Worm (Caenorhabditis elegans): ENCODE measurements around the gene cyp-13A5.

DNA sequence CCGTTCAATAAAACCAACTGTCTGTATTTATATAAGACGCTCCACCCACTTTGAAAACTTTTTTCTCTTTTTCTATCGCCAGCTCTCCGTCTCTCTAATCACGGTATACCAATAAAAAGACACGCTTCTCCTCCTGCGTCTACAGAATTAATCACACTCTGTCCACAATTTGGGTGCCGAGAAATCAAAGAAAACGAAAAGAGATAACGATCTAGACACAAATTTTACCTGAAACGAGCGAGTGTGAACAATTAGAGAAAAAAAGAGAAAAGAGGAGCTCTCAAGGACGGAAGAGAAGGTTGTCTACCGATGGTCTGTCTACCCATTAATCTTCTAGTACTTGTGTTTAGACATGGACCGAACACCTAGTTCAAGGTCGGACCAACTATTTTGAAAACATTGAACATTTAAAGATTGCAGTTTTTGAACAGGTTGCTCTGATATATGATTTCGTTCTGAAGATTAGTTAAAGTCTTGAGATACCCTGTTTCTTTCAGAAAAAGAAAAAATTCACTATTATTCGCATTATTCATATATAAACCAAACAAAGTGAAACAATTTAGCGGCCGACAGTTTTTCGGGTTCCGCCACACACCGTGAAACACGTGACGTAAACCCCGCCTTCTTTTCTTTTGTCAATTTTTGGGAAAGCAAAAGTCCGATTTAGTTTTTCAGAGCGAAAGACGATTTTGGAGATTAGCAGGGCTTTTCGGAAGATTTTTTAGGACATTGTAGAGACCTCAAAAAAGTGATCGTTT, 12.6 kb downstream of the cyp-13A5 start, which contains the start of gene cyp-13A2:
- no peak for TF ChIP-seq dve-1 (tag; optimal IDR thresholded peaks at IDR 0.05)
- TF ChIP-seq fkh-10 (GFP tag; optimal IDR thresholded peaks at IDR 0.05): no peak
- TF ChIP-seq ama-1 (optimal IDR thresholded peaks at IDR 0.05): no peak
- TF ChIP-seq lin-11 (tag; optimal IDR thresholded peaks at IDR 0.05): no peak
